Worm (Caenorhabditis elegans) whole organism, L2 larva: ENCODE results near the gene C07A9.13.

Experiments
- C34F6.9 ChIP-seq: fragments of 150-350 bp; optimal IDR thresholded peaks from 2 replicates; lab custom pipeline; 2014; ENCODE audit warnings: missing biosample characterization, missing genetic modification characterization
- F13H6.1 ChIP-seq: sonication (generic microtip); optimal IDR thresholded peaks from 2 replicates; lab custom pipeline; 2016; ENCODE audit warnings: missing genetic modification characterization, missing compliant biosample characterization
- R02D3.7 ChIP-seq: fragments of 150-350 bp; optimal IDR thresholded peaks from 2 replicates; lab custom pipeline; 2014; ENCODE audit warnings: missing biosample characterization, missing genetic modification characterization
- Y55F3AM.14 ChIP-seq: fragments of 200-800 bp; sonication (Bioruptor generic); optimal IDR thresholded peaks from 2 replicates; lab custom pipeline; 2018; ENCODE audit warnings: mild to moderate bottlenecking, missing genetic modification characterization, missing compliant biosample characterization
- ZK546.5 ChIP-seq: sonication (generic microtip); optimal IDR thresholded peaks from 2 replicates; lab custom pipeline; 2017; ENCODE audit warnings: missing biosample characterization, missing genetic modification characterization
- alr-1 ChIP-seq: fragments of 150-350 bp; optimal IDR thresholded peaks from 2 replicates; lab custom pipeline; 2014; ENCODE audit warnings: missing biosample characterization, missing genetic modification characterization
- aly-2 ChIP-seq: fragments of 150-350 bp; optimal IDR thresholded peaks from 2 replicates; lab custom pipeline; 2014; ENCODE audit warnings: missing biosample characterization, missing genetic modification characterization
- ama-1 ChIP-seq: fragments of 150-350 bp; optimal IDR thresholded peaks from 2 replicates; lab custom pipeline; 2018; ENCODE audit warnings: inconsistent platforms
- ceh-16 ChIP-seq: fragments of 150-350 bp; optimal IDR thresholded peaks from 2 replicates; lab custom pipeline; 2014; ENCODE audit warnings: missing biosample characterization, missing genetic modification characterization
- crh-2 ChIP-seq: sonication (generic microtip); optimal IDR thresholded peaks from 2 replicates; lab custom pipeline; 2017; ENCODE audit warnings: missing biosample characterization, missing genetic modification characterization
- dmd-4 ChIP-seq: sonication (generic microtip); optimal IDR thresholded peaks from 2 replicates; lab custom pipeline; 2017; ENCODE audit warnings: missing biosample characterization, missing genetic modification characterization
- egl-27 ChIP-seq: sonication (generic microtip); optimal IDR thresholded peaks from 3 replicates; lab custom pipeline; 2017; ENCODE audit warnings: missing biosample characterization, missing genetic modification reagents, missing genetic modification characterization
- elt-1 ChIP-seq: fragments of 150-350 bp; optimal IDR thresholded peaks from 2 replicates; lab custom pipeline; 2014; ENCODE audit warnings: missing biosample characterization, missing genetic modification characterization
- fos-1 ChIP-seq: fragments of 150-350 bp; optimal IDR thresholded peaks from 2 replicates; lab custom pipeline; 2014; ENCODE audit warnings: missing biosample characterization, missing genetic modification characterization
- gmeb-1 ChIP-seq: fragments of 150-350 bp; optimal IDR thresholded peaks from 2 replicates; lab custom pipeline; 2014; ENCODE audit warnings: missing biosample characterization, missing genetic modification characterization
- lin-39 ChIP-seq: fragments of 150-350 bp; optimal IDR thresholded peaks from 2 replicates; lab custom pipeline; 2014; ENCODE audit warnings: missing biosample characterization, missing genetic modification reagents, missing genetic modification characterization
- lsy-2 ChIP-seq, 2 experiments: fragments of 150-350 bp in 1 of 2; sonication (generic microtip) in 1 of 2; optimal IDR thresholded peaks; 2 replicates each; lab custom pipeline; 2014 to 2017; ENCODE audit warnings: missing biosample characterization in 2 of 2, missing genetic modification characterization in 2 of 2
- mab-5 ChIP-seq: fragments of 150-350 bp; optimal IDR thresholded peaks from 2 replicates; lab custom pipeline; 2014; ENCODE audit warnings: missing biosample characterization, missing genetic modification characterization
- nhr-10 ChIP-seq: sonication (generic microtip); optimal IDR thresholded peaks from 2 replicates; lab custom pipeline; 2017; ENCODE audit warnings: missing biosample characterization, missing genetic modification characterization
- nhr-11 ChIP-seq: fragments of 150-350 bp; optimal IDR thresholded peaks from 2 replicates; lab custom pipeline; 2014; ENCODE audit warnings: missing biosample characterization, missing genetic modification characterization
- nhr-12 ChIP-seq: fragments of 150-350 bp; optimal IDR thresholded peaks from 2 replicates; lab custom pipeline; 2014; ENCODE audit warnings: missing biosample characterization, missing genetic modification characterization
- nhr-129 ChIP-seq: fragments of 150-350 bp; optimal IDR thresholded peaks from 2 replicates; lab custom pipeline; 2014; ENCODE audit warnings: missing biosample characterization, missing genetic modification characterization
- nhr-21 ChIP-seq: fragments of 150-350 bp; optimal IDR thresholded peaks from 2 replicates; lab custom pipeline; 2014; ENCODE audit warnings: missing biosample characterization, missing genetic modification characterization
- nhr-6 ChIP-seq: fragments of 150-350 bp; optimal IDR thresholded peaks from 2 replicates; lab custom pipeline; 2014; ENCODE audit warnings: missing biosample characterization, missing genetic modification characterization
- nhr-77 ChIP-seq: fragments of 150-350 bp; optimal IDR thresholded peaks from 2 replicates; lab custom pipeline; 2014; ENCODE audit warnings: missing biosample characterization, missing genetic modification characterization
- peb-1 ChIP-seq: fragments of 150-350 bp; optimal IDR thresholded peaks from 2 replicates; lab custom pipeline; 2014; ENCODE audit warnings: missing biosample characterization, missing genetic modification characterization
- sem-4 ChIP-seq: fragments of 150-350 bp; optimal IDR thresholded peaks from 2 replicates; lab custom pipeline; 2014; ENCODE audit warnings: missing biosample characterization, missing genetic modification reagents, missing genetic modification characterization
- skn-1 ChIP-seq: sonication (generic microtip); optimal IDR thresholded peaks from 2 replicates; lab custom pipeline; 2017; ENCODE audit warnings: missing biosample characterization, missing genetic modification characterization
- sma-3 ChIP-seq: sonication (generic microtip); optimal IDR thresholded peaks from 2 replicates; lab custom pipeline; 2016; ENCODE audit warnings: missing genetic modification reagents, missing genetic modification characterization, missing compliant biosample characterization
- sma-9 ChIP-seq, 2 experiments: fragments of 150-350 bp in 1 of 2; sonication (generic microtip) in 1 of 2; optimal IDR thresholded peaks; 2 replicates each; lab custom pipeline; 2014 to 2016; ENCODE audit warnings: missing genetic modification characterization in 2 of 2, mild to moderate bottlenecking in 1 of 2, missing biosample characterization in 1 of 2, missing compliant biosample characterization in 1 of 2, missing genetic modification reagents in 1 of 2, moderate library complexity in 1 of 2
- snpc-4 ChIP-seq: fragments of 150-350 bp; optimal IDR thresholded peaks from 2 replicates; lab custom pipeline; 2014; ENCODE audit warnings: missing biosample characterization, missing genetic modification characterization
- unc-39 ChIP-seq: fragments of 150-350 bp; optimal IDR thresholded peaks from 2 replicates; lab custom pipeline; 2014; ENCODE audit warnings: missing biosample characterization, missing genetic modification characterization
- unc-55 ChIP-seq: fragments of 150-350 bp; sonication (generic microtip); optimal IDR thresholded peaks from 3 replicates; lab custom pipeline; 2014; ENCODE audit warnings: missing biosample characterization, missing genetic modification reagents, missing genetic modification characterization
- zag-1 ChIP-seq: fragments of 150-350 bp; optimal IDR thresholded peaks from 2 replicates; lab custom pipeline; 2014; ENCODE audit warnings: missing biosample characterization, missing genetic modification characterization
- ztf-11 ChIP-seq: sonication (generic microtip); optimal IDR thresholded peaks from 2 replicates; lab custom pipeline; 2017; ENCODE audit warnings: missing biosample characterization, missing genetic modification characterization
- ztf-4 ChIP-seq: fragments of 150-350 bp; optimal IDR thresholded peaks from 2 replicates; lab custom pipeline; 2014; ENCODE audit warnings: missing biosample characterization, missing genetic modification characterization

Gene C07A9.13

DNA sequence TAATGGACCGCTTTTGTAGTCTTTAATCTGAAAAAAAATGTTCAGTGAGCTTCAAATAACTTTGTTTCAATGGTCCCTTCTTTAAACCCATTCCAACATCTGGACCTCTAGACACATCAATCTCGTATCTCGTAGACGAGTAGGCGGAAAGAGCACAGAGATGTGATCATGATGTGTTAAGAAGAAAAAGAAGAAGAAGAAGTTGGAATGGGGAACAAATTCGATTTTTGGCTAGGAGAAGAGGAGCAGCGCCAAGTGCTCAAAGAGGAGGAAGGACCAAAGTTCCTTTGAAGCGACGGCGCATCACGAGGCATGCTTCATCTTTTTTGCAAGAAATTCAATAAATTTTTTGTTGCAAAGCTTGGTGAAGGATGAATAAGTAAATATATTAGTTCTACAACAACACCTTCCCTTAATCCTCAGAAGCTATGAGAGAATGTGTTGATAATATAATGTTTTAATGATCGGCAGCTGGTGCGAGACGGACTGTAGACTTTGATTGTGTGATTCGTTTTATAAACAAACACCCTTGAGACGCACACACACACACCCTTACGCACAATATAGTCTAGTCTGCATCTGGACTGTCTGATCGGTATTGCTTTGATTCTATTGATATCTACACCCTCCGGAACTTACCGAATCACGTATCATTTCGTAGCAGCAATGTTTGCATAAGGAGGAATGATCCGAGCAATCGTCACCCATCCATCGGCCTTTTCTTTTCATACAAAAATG is 16.5 kb downstream of the C07A9.13 start:
- TF ChIP-seq ZK546.5 (tag; lab: Kevin White, UChicago) (no peak), fos-1 (tag; lab: Kevin White, UChicago) (no peak), unc-55 (no peak), egl-27 (tag; lab: Kevin White, UChicago) (peak; percentile 1), C34F6.9 (tag; lab: Kevin White, UChicago) (peak; percentile 4), snpc-4 (tag; lab: Kevin White, UChicago) (no peak), ama-1 (lab: Kevin White, UChicago) (no peak), F13H6.1 (tag; lab: Kevin White, UChicago) (peak; percentile 55), unc-39 (tag; lab: Kevin White, UChicago) (no peak), zag-1 (peak; percentile 26), lsy-2 (tag; optimal IDR thresholded peaks at IDR 0.05; lab: Kevin White, UChicago) (peak in 1 of 2 experiments; percentile 40), sma-9 (GFP tag; optimal IDR thresholded peaks at IDR 0.05; lab: Kevin White, UChicago) (peak; percentile 80), sma-9 (tag; optimal IDR thresholded peaks at IDR 0.05; lab: Kevin White, UChicago) (no peak), sem-4 (tag; lab: Kevin White, UChicago) (peak; percentile 71)

- TF ChIP-seq aly-2 (tag; lab: Kevin White, UChicago): no peak
- no peak for TF ChIP-seq gmeb-1
- no peak for TF ChIP-seq mab-5
- TF ChIP-seq F13H6.1 (tag; lab: Kevin White, UChicago): no peak
- no peak for TF ChIP-seq ztf-4
- TF ChIP-seq ztf-11 (tag; lab: Kevin White, UChicago): no peak
- TF ChIP-seq ama-1 (lab: Kevin White, UChicago): no peak
- TF ChIP-seq, all 48 proteins: peak for 0
Measured at ce11 chrIII:9663943-9664342, 17.2 kb downstream of the C07A9.13 start.

- TF ChIP-seq zag-1: no peak
- TF ChIP-seq sma-9 (GFP tag; optimal IDR thresholded peaks at IDR 0.05; lab: Kevin White, UChicago): peak; percentile 65
- no peak for TF ChIP-seq sma-9 (tag; optimal IDR thresholded peaks at IDR 0.05; lab: Kevin White, UChicago)
- no peak for TF ChIP-seq skn-1 (tag; lab: Kevin White, UChicago)
- TF ChIP-seq R02D3.7: no peak
- no peak for TF ChIP-seq ZK546.5 (tag; lab: Kevin White, UChicago)
- TF ChIP-seq sem-4 (tag; lab: Kevin White, UChicago): peak; percentile 21
- TF ChIP-seq ztf-11 (tag; lab: Kevin White, UChicago): no peak
- no peak for TF ChIP-seq nhr-10
- no peak for TF ChIP-seq sma-3 (GFP tag; lab: Kevin White, UChicago)
- no peak for TF ChIP-seq crh-2 (tag; lab: Kevin White, UChicago)
- TF ChIP-seq nhr-129 (tag; lab: Kevin White, UChicago): peak; percentile 35
- TF ChIP-seq nhr-6 (tag; lab: Kevin White, UChicago): no peak
- no peak for TF ChIP-seq nhr-77
- TF ChIP-seq lsy-2 (tag; optimal IDR thresholded peaks at IDR 0.05; lab: Kevin White, UChicago): peak in 1 of 2 experiments; percentile 47
- TF ChIP-seq nhr-12 (tag; lab: Kevin White, UChicago): no peak
- TF ChIP-seq C34F6.9 (tag; lab: Kevin White, UChicago): peak; percentile 32
- TF ChIP-seq egl-27 (tag; lab: Kevin White, UChicago): no peak
- no peak for TF ChIP-seq lin-39 (tag; lab: Kevin White, UChicago)
- TF ChIP-seq aly-2 (tag; lab: Kevin White, UChicago): no peak
- TF ChIP-seq dmd-4 (tag; lab: Kevin White, UChicago): no peak
- no peak for TF ChIP-seq elt-1 (tag; lab: Kevin White, UChicago)
- TF ChIP-seq F13H6.1 (tag; lab: Kevin White, UChicago): peak; percentile 74
- no peak for TF ChIP-seq ceh-16
- TF ChIP-seq fos-1 (tag; lab: Kevin White, UChicago): no peak
- no peak for TF ChIP-seq Y55F3AM.14 (GFP tag; lab: Kevin White, UChicago)
- TF ChIP-seq unc-55: no peak
- no peak for TF ChIP-seq ztf-4
- TF ChIP-seq mab-5: peak; percentile 10
- TF ChIP-seq peb-1 (tag; lab: Kevin White, UChicago): no peak
- no peak for TF ChIP-seq nhr-21
- no peak for TF ChIP-seq alr-1
- TF ChIP-seq nhr-11: no peak
Measured at ce11 chrIII:9662266-9662959, 18.7 kb downstream of the C07A9.13 start.
